Worm (Caenorhabditis elegans) whole organism, L1 larva: ENCODE results near the gene Y41G9A.5.
A peak's percentile ranks its signal among the peaks of the same experiment; 100 is the strongest.

Experiments used
- C16A3.4 ChIP-seq: fragments of 150-350 bp; optimal IDR thresholded peaks from 2 replicates; lab custom pipeline; 2014; ENCODE audit warnings: missing biosample characterization, missing genetic modification characterization
- Y116A8C.19 ChIP-seq: sonication (generic microtip); optimal IDR thresholded peaks from 2 replicates; lab custom pipeline; 2016; ENCODE audit warnings: missing compliant biosample characterization, missing genetic modification characterization, borderline replicate concordance
- aly-2 ChIP-seq: fragments of 150-350 bp; optimal IDR thresholded peaks from 2 replicates; lab custom pipeline; 2014; ENCODE audit warnings: missing biosample characterization, missing genetic modification characterization
- ama-1 ChIP-seq: fragments of 150-350 bp; optimal IDR thresholded peaks from 2 replicates; lab custom pipeline; 2014
- blmp-1 ChIP-seq: fragments of 150-350 bp; optimal IDR thresholded peaks from 2 replicates; lab custom pipeline; 2014; ENCODE audit warnings: missing biosample characterization, missing genetic modification characterization
- ceh-63 ChIP-seq: fragments of 200-800 bp; sonication (Bioruptor generic); optimal IDR thresholded peaks from 2 replicates; lab custom pipeline; 2018; ENCODE audit warnings: mild to moderate bottlenecking, missing genetic modification characterization, missing compliant biosample characterization
- ceh-8 ChIP-seq: fragments of 200-800 bp; sonication (Bioruptor generic); optimal IDR thresholded peaks from 2 replicates; lab custom pipeline; 2018; ENCODE audit warnings: mild to moderate bottlenecking, missing genetic modification characterization, moderate library complexity, missing compliant biosample characterization
- ceh-88 ChIP-seq: fragments of 200-800 bp; sonication (Bioruptor generic); IDR thresholded peaks from 2 replicates; pipeline ENCODE4 v1.3.6; 2022; ENCODE audit warnings: missing genetic modification characterization, missing compliant biosample characterization
- ceh-90 ChIP-seq: sonication (generic microtip); optimal IDR thresholded peaks from 2 replicates; lab custom pipeline; 2016; ENCODE audit warnings: missing genetic modification characterization, missing compliant biosample characterization
- dsc-1 ChIP-seq: sonication (generic microtip); optimal IDR thresholded peaks from 2 replicates; lab custom pipeline; 2016; ENCODE audit warnings: mild to moderate bottlenecking, missing genetic modification characterization, missing compliant biosample characterization
- efl-3 ChIP-seq: fragments of 200-800 bp; sonication (Bioruptor generic); optimal IDR thresholded peaks from 2 replicates; lab custom pipeline; 2018; ENCODE audit warnings: mild to moderate bottlenecking, missing genetic modification characterization, missing compliant biosample characterization
- egl-13 ChIP-seq: sonication (generic microtip); optimal IDR thresholded peaks from 2 replicates; lab custom pipeline; 2016; ENCODE audit warnings: missing genotype, missing genetic modification reagents, missing genetic modification characterization, missing compliant biosample characterization
- elt-3 ChIP-seq, 6 experiments: fragments of 150-350 bp in 1 of 6; sonication (generic microtip); optimal IDR thresholded peaks; 2 replicates each; lab custom pipeline; 2017 to 2018; ENCODE audit warnings: missing biosample characterization in 6 of 6, missing genetic modification characterization in 6 of 6, inconsistent platforms in 1 of 6
- ets-5 ChIP-seq: fragments of 200-800 bp; sonication (Bioruptor generic); IDR thresholded peaks from 2 replicates; pipeline ENCODE4 v1.3.6; 2022; ENCODE audit warnings: missing genetic modification characterization, missing compliant biosample characterization
- fkh-4 ChIP-seq: sonication (generic microtip); optimal IDR thresholded peaks from 2 replicates; lab custom pipeline; 2016; ENCODE audit warnings: missing compliant biosample characterization, missing genetic modification characterization, borderline replicate concordance
- fkh-8 ChIP-seq: sonication (generic microtip); optimal IDR thresholded peaks from 2 replicates; lab custom pipeline; 2016; ENCODE audit warnings: mild to moderate bottlenecking, missing genetic modification characterization, missing compliant biosample characterization
- fos-1 ChIP-seq: fragments of 150-350 bp; optimal IDR thresholded peaks from 2 replicates; lab custom pipeline; 2014; ENCODE audit warnings: missing biosample characterization, missing genetic modification characterization
- grh-1 ChIP-seq: fragments of 200-800 bp; sonication (Bioruptor generic); IDR thresholded peaks from 2 replicates; pipeline ENCODE4 v1.3.6; 2022; ENCODE audit warnings: missing genetic modification reagents, missing genetic modification characterization, missing compliant biosample characterization
- hlh-17 ChIP-seq: fragments of 200-800 bp; sonication (Bioruptor generic); optimal IDR thresholded peaks from 2 replicates; lab custom pipeline; 2018; ENCODE audit warnings: missing genetic modification characterization, mild to moderate bottlenecking, missing compliant biosample characterization, moderate library complexity, borderline replicate concordance
- hlh-4 ChIP-seq: sonication (generic microtip); optimal IDR thresholded peaks from 2 replicates; lab custom pipeline; 2016; ENCODE audit warnings: mild to moderate bottlenecking, missing genetic modification characterization, missing compliant biosample characterization
- irx-1 ChIP-seq: sonication (generic microtip); optimal IDR thresholded peaks from 2 replicates; lab custom pipeline; 2016; ENCODE audit warnings: missing genetic modification characterization, missing compliant biosample characterization
- lin-13 ChIP-seq: fragments of 150-350 bp; optimal IDR thresholded peaks from 2 replicates; lab custom pipeline; 2014; ENCODE audit warnings: missing biosample characterization, missing genetic modification reagents, missing genetic modification characterization
- lin-14 ChIP-seq: fragments of 200-800 bp; sonication (Bioruptor generic); optimal IDR thresholded peaks from 2 replicates; lab custom pipeline; 2018; ENCODE audit warnings: mild to moderate bottlenecking, missing genetic modification characterization, moderate library complexity, missing compliant biosample characterization
- lin-15B ChIP-seq: fragments of 150-350 bp; sonication (generic microtip); optimal IDR thresholded peaks from 3 replicates; lab custom pipeline; 2014; ENCODE audit warnings: missing biosample characterization, missing genetic modification characterization
- lin-35 ChIP-seq, 2 experiments: fragments of 150-350 bp; optimal IDR thresholded peaks; 2 replicates each; lab custom pipeline; 2014; ENCODE audit warnings: missing biosample characterization in 2 of 2, missing genetic modification characterization in 2 of 2, missing genetic modification reagents in 2 of 2
- lsy-2 ChIP-seq, 2 experiments: fragments of 150-350 bp; optimal IDR thresholded peaks; 2 replicates each; lab custom pipeline; 2014; ENCODE audit warnings: missing biosample characterization in 2 of 2, missing genetic modification characterization in 2 of 2
- mab-9 ChIP-seq: fragments of 200-800 bp; sonication (Bioruptor generic); IDR thresholded peaks from 2 replicates; pipeline ENCODE4 v1.3.6; 2022; ENCODE audit warnings: missing genetic modification reagents, missing genetic modification characterization, missing compliant biosample characterization
- mef-2 ChIP-seq: fragments of 150-350 bp; optimal IDR thresholded peaks from 2 replicates; lab custom pipeline; 2014; ENCODE audit warnings: missing biosample characterization, missing genetic modification characterization
- nhr-47 ChIP-seq: sonication (generic microtip); optimal IDR thresholded peaks from 2 replicates; lab custom pipeline; 2016; ENCODE audit warnings: mild to moderate bottlenecking, missing genetic modification characterization, moderate library complexity, missing compliant biosample characterization
- nhr-85 ChIP-seq: sonication (generic microtip); peaks from one replicate; lab custom pipeline; 2016; ENCODE audit warnings: missing genetic modification characterization, inconsistent platforms, missing compliant biosample characterization
- pag-3 ChIP-seq: sonication (generic microtip); optimal IDR thresholded peaks from 2 replicates; lab custom pipeline; 2017; ENCODE audit warnings: missing genetic modification characterization, mild to moderate bottlenecking, missing compliant biosample characterization, antibody characterized with exemption, borderline replicate concordance; ENCODE audit not compliant: insufficient read depth
- pax-3 ChIP-seq: fragments of 200-800 bp; sonication (Bioruptor generic); optimal IDR thresholded peaks from 2 replicates; lab custom pipeline; 2018; ENCODE audit warnings: mild to moderate bottlenecking, missing genetic modification characterization, moderate library complexity, missing compliant biosample characterization
- rnt-1 ChIP-seq: sonication (generic microtip); optimal IDR thresholded peaks from 2 replicates; lab custom pipeline; 2016; ENCODE audit warnings: mild to moderate bottlenecking, missing genetic modification characterization, moderate library complexity, missing compliant biosample characterization
- skn-1 ChIP-seq: fragments of 150-350 bp; optimal IDR thresholded peaks from 2 replicates; lab custom pipeline; 2014; ENCODE audit warnings: missing biosample characterization, missing genetic modification characterization
- snu-23 ChIP-seq: sonication (generic microtip); optimal IDR thresholded peaks from 2 replicates; lab custom pipeline; 2016; ENCODE audit warnings: missing genetic modification characterization, missing compliant biosample characterization
- sox-4 ChIP-seq: sonication (generic microtip); optimal IDR thresholded peaks from 2 replicates; lab custom pipeline; 2016; ENCODE audit warnings: missing genetic modification characterization, missing compliant biosample characterization
- sptf-1 ChIP-seq: fragments of 150-350 bp; optimal IDR thresholded peaks from 2 replicates; lab custom pipeline; 2014; ENCODE audit warnings: missing biosample characterization, missing genetic modification characterization
- unc-130 ChIP-seq: fragments of 150-350 bp; optimal IDR thresholded peaks from 2 replicates; lab custom pipeline; 2017; ENCODE audit warnings: missing biosample characterization, missing genetic modification characterization, inconsistent platforms
- unc-62 ChIP-seq: fragments of 150-350 bp; optimal IDR thresholded peaks from 2 replicates; lab custom pipeline; 2014; ENCODE audit warnings: missing biosample characterization, missing genetic modification reagents, missing genetic modification characterization
- unc-86 ChIP-seq: sonication (generic microtip); optimal IDR thresholded peaks from 2 replicates; lab custom pipeline; 2016; ENCODE audit warnings: missing genetic modification characterization, missing compliant biosample characterization
- unc-98 ChIP-seq: fragments of 200-800 bp; sonication (Bioruptor generic); IDR thresholded peaks from 2 replicates; pipeline ENCODE4 v1.3.6; 2022; ENCODE audit warnings: missing genetic modification characterization, missing compliant biosample characterization
- xbp-1 ChIP-seq: sonication (generic microtip); optimal IDR thresholded peaks from 2 replicates; lab custom pipeline; 2016; ENCODE audit warnings: missing genetic modification characterization, missing compliant biosample characterization
- zag-1 ChIP-seq: fragments of 150-350 bp; optimal IDR thresholded peaks from 2 replicates; lab custom pipeline; 2014; ENCODE audit warnings: missing biosample characterization, missing genetic modification characterization
- ztf-11 ChIP-seq, 2 experiments: sonication (generic microtip); optimal IDR thresholded peaks; 2 replicates each; lab custom pipeline; 2016 to 2017; ENCODE audit warnings: missing genetic modification characterization in 2 of 2, missing biosample characterization in 1 of 2, missing compliant biosample characterization in 1 of 2
- ztf-4 ChIP-seq: fragments of 150-350 bp; optimal IDR thresholded peaks from 2 replicates; lab custom pipeline; 2014; ENCODE audit warnings: missing biosample characterization, missing genetic modification characterization

The Y41G9A.5 gene

DNA sequence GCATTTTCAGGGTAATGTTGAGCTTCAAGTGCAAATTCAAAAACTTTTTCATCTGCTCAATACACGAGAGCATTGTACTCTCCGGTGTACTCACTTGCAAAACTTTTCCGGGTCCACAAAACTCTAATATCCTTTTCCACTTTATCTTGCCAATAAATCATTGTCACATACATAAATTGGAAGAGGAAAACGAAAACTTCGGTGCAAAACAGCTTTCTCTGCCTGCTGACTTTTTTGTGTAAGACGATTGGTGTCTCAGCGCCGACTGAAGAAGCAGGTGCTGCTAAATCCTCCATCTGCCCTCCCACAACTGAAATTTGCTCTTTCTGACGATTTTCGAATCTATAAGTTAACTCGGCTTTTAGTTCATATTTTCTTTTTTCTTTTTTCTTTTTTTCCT is 29.0 kb downstream of the Y41G9A.5 start (continued):
- TF ChIP-seq elt-3 (tag; optimal IDR thresholded peaks at IDR 0.05; lab: Kevin White, UChicago) (no peak), unc-86 (tag; lab: Kevin White, UChicago) (no peak), unc-98 (GFP tag; lab: Robert Waterston, UW) (no peak), lin-35 (GFP tag; optimal IDR thresholded peaks at IDR 0.05; lab: Kevin White, UChicago) (no peak), irx-1 (no peak), ets-5 (GFP tag; lab: Robert Waterston, UW) (no peak), pag-3 (peak; percentile 8), fkh-8 (tag; lab: Kevin White, UChicago) (no peak), dsc-1 (tag; lab: Kevin White, UChicago) (peak; percentile 52), Y116A8C.19 (tag; lab: Kevin White, UChicago) (no peak), hlh-17 (GFP tag; lab: Kevin White, UChicago) (no peak), lin-15B (tag; lab: Kevin White, UChicago) (no peak), lsy-2 (tag; optimal IDR thresholded peaks at IDR 0.05; lab: Kevin White, UChicago) (peak in 1 of 2 experiments; percentile 17), blmp-1 (no peak), aly-2 (no peak), ceh-90 (tag; lab: Kevin White, UChicago) (no peak), snu-23 (GFP tag; lab: Kevin White, UChicago) (peak; percentile 13), ztf-11 (tag; optimal IDR thresholded peaks at IDR 0.05; lab: Kevin White, UChicago) (no peak), mab-9 (no peak), rnt-1 (peak; percentile 64), lin-13 (no peak), C16A3.4 (tag; lab: Kevin White, UChicago) (no peak), nhr-85 (tag; lab: Kevin White, UChicago) (no peak), nhr-47 (no peak)

DNA sequence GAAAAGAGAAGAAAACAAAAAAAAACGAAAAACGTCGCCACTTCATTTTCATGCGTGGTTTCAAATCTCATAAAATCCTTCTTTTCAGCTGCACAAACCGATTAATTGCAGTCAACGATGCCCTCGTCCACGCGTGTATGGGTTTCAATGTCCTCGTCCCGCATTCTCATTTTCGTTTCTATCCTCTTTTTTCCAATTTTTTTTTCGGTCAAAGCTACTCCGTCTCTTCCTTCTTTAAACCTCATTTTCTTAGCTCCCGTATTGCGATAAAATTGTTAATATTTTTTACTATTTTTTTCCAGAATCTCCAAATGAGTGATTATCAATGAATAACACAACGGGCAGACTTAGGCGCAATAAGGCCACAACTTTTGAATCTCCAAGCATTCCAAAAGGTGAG is 29.7 kb downstream of the Y41G9A.5 start, which contains the start of gene aakg-3:
Gene aakg-3, plus strand, starts transcription at position 301 of the 400 bp plus-strand sequence.
- TF ChIP-seq nhr-47, result no peak
- TF ChIP-seq skn-1, result no peak
- no peak for TF ChIP-seq mef-2 (tag; lab: Kevin White, UChicago)
- TF ChIP-seq efl-3 (GFP tag; lab: Kevin White, UChicago), result no peak
- no peak for TF ChIP-seq lin-13
- TF ChIP-seq lin-15B (tag; lab: Kevin White, UChicago), result no peak
- no peak for TF ChIP-seq zag-1 (tag; lab: Kevin White, UChicago)
- TF ChIP-seq lin-14, result no peak
- TF ChIP-seq sox-4 (tag; lab: Kevin White, UChicago), result no peak
- no peak for TF ChIP-seq snu-23 (GFP tag; lab: Kevin White, UChicago)
- TF ChIP-seq hlh-17 (GFP tag; lab: Kevin White, UChicago), result no peak
- TF ChIP-seq ceh-88, result no peak
- no peak for TF ChIP-seq fos-1 (tag; lab: Kevin White, UChicago)
- no peak for TF ChIP-seq ceh-63 (GFP tag; lab: Kevin White, UChicago)
- TF ChIP-seq ama-1 (lab: Kevin White, UChicago), result no peak
- TF ChIP-seq egl-13, result no peak
- TF ChIP-seq unc-62 (GFP tag; lab: Kevin White, UChicago), result no peak
- no peak for TF ChIP-seq fkh-4 (tag; lab: Kevin White, UChicago)
- TF ChIP-seq sptf-1 (tag; lab: Kevin White, UChicago), result no peak

DNA sequence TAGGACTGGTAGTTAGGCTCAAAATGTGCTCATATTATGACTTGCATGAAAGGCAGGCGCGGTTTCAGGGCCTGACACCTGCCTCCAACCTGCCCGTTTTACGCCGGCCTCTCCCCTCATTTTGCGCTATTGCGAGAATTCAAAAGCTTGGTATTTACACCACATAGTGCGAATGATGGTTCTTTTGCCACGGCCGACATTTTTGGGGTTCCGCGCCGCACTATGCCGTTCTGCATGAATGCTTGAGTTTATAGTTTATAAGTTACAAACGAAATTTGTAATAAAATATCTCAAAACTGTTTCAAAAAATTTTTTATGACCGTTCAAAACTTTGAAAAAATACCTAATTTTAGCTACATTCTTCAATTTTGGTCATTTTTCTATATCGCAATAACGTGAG is 31.6 kb downstream of the Y41G9A.5 start:
- TF ChIP-seq grh-1 (GFP tag; lab: Robert Waterston, UW) (no peak), sox-4 (tag; lab: Kevin White, UChicago) (no peak), unc-130 (no peak), ets-5 (GFP tag; lab: Robert Waterston, UW) (no peak), fos-1 (tag; lab: Kevin White, UChicago) (no peak), zag-1 (tag; lab: Kevin White, UChicago) (no peak), mef-2 (tag; lab: Kevin White, UChicago) (no peak), ztf-4 (tag; lab: Kevin White, UChicago) (no peak), rnt-1 (no peak), pag-3 (no peak), unc-98 (GFP tag; lab: Robert Waterston, UW) (no peak), ceh-88 (no peak), nhr-85 (tag; lab: Kevin White, UChicago) (no peak), ceh-8 (no peak), xbp-1 (tag; lab: Kevin White, UChicago) (no peak), skn-1 (no peak), blmp-1 (no peak), aly-2 (no peak), hlh-4 (tag; lab: Kevin White, UChicago) (no peak), pax-3 (tag; lab: Kevin White, UChicago) (no peak)
